Fruit fly (Drosophila melanogaster) whole organism, embryonic: ENCODE data around the gene IM33.

ENCODE experiments used
- Ada2b ChIP-seq: fragments of 200-800 bp; sonication (Bioruptor generic); IDR thresholded peaks from 2 replicates; pipeline ENCODE4 v1.3.6; 2022; ENCODE audit warnings: missing biosample characterization, missing genetic modification characterization
- Asciz ChIP-seq: fragments of 200-800 bp; sonication (Bioruptor generic); optimal IDR thresholded peaks from 2 replicates; lab custom pipeline; 2017; ENCODE audit warnings: missing biosample characterization, mild to moderate bottlenecking, missing genetic modification characterization, missing genetic modification reagents
- Bteb2 ChIP-seq: fragments of 200-800 bp; sonication (Bioruptor generic); optimal IDR thresholded peaks from 2 replicates; lab custom pipeline; 2016; ENCODE audit warnings: missing biosample characterization, missing genetic modification characterization
- CG12071 ChIP-seq: fragments of 200-800 bp; sonication (Bioruptor generic); optimal IDR thresholded peaks from 3 replicates; lab custom pipeline; 2018; ENCODE audit warnings: missing biosample characterization, mild to moderate bottlenecking, missing genetic modification characterization
- CG12744 ChIP-seq: fragments of 200-800 bp; sonication (Bioruptor generic); optimal IDR thresholded peaks from 2 replicates; lab custom pipeline; 2016; ENCODE audit warnings: missing biosample characterization, missing genetic modification characterization
- CG14014 ChIP-seq: fragments of 200-800 bp; sonication (Bioruptor generic); IDR thresholded peaks from 2 replicates; pipeline ENCODE4 v1.3.6; 2022; ENCODE audit warnings: missing biosample characterization, missing genetic modification characterization
- CG15073 ChIP-seq: fragments of 200-800 bp; sonication (Bioruptor generic); optimal IDR thresholded peaks from 2 replicates; lab custom pipeline; 2016; ENCODE audit warnings: missing biosample characterization, missing genetic modification characterization
- CG15269 ChIP-seq: fragments of 200-800 bp; sonication (Bioruptor generic); optimal IDR thresholded peaks from 2 replicates; lab custom pipeline; 2018; ENCODE audit warnings: missing biosample characterization, mild to moderate bottlenecking, missing genetic modification characterization, moderate library complexity
- CG1792 ChIP-seq: fragments of 200-800 bp; sonication (Bioruptor generic); optimal IDR thresholded peaks from 2 replicates; lab custom pipeline; 2016; ENCODE audit warnings: missing biosample characterization, missing genetic modification characterization
- CG18619 ChIP-seq: fragments of 200-800 bp; sonication (Bioruptor generic); optimal IDR thresholded peaks from 3 replicates; lab custom pipeline; 2017; ENCODE audit warnings: missing biosample characterization, mild to moderate bottlenecking, missing genetic modification characterization
- CG3847 ChIP-seq: fragments of 200-800 bp; sonication (Bioruptor generic); IDR thresholded peaks from 2 replicates; pipeline ENCODE4 v1.3.6; 2022; ENCODE audit warnings: missing biosample characterization, missing genetic modification characterization
- CG4404 ChIP-seq: fragments of 200-800 bp; sonication (Bioruptor generic); IDR thresholded peaks from 2 replicates; pipeline ENCODE4 v1.3.6; 2022; ENCODE audit warnings: missing biosample characterization, missing genetic modification characterization
- CG6813 ChIP-seq: fragments of 200-800 bp; sonication (Bioruptor generic); optimal IDR thresholded peaks from 2 replicates; lab custom pipeline; 2017; ENCODE audit warnings: missing biosample characterization, missing genetic modification characterization, mild to moderate bottlenecking, moderate library complexity, missing genetic modification reagents
- CG7357 ChIP-seq: fragments of 200-800 bp; sonication (Bioruptor generic); IDR thresholded peaks from 3 replicates; pipeline ENCODE4 v1.3.6; 2022; ENCODE audit warnings: missing biosample characterization, missing genetic modification characterization
- CG7372 ChIP-seq: fragments of 200-800 bp; sonication (Bioruptor generic); IDR thresholded peaks from 2 replicates; pipeline ENCODE4 v1.3.6; 2022; ENCODE audit warnings: missing biosample characterization, missing genetic modification characterization
- CG7987 ChIP-seq: fragments of 200-800 bp; sonication (Bioruptor generic); optimal IDR thresholded peaks from 2 replicates; lab custom pipeline; 2018; ENCODE audit warnings: missing biosample characterization, mild to moderate bottlenecking, missing genetic modification characterization, moderate library complexity
- CG9609 ChIP-seq: fragments of 200-800 bp; sonication (Bioruptor generic); optimal IDR thresholded peaks from 3 replicates; lab custom pipeline; 2016; ENCODE audit warnings: missing biosample characterization, missing genetic modification characterization
- Elba2 ChIP-seq: fragments of 200-800 bp; sonication (Bioruptor generic); optimal IDR thresholded peaks from 3 replicates; lab custom pipeline; 2016; ENCODE audit warnings: missing biosample characterization, missing genetic modification characterization
- Fer2 ChIP-seq: fragments of 200-800 bp; sonication (Bioruptor generic); optimal IDR thresholded peaks from 2 replicates; lab custom pipeline; 2018; ENCODE audit warnings: missing biosample characterization, mild to moderate bottlenecking, missing genetic modification characterization, moderate library complexity
- Fer3 ChIP-seq: fragments of 200-800 bp; sonication (Bioruptor generic); optimal IDR thresholded peaks from 2 replicates; lab custom pipeline; 2018; ENCODE audit warnings: missing biosample characterization, mild to moderate bottlenecking, missing genetic modification characterization, moderate library complexity
- H2.0 ChIP-seq: fragments of 200-800 bp; sonication (Bioruptor generic); IDR thresholded peaks from 2 replicates; pipeline ENCODE4 v1.3.6; 2022; ENCODE audit warnings: missing biosample characterization, missing genetic modification characterization
- HLH3B ChIP-seq: fragments of 200-800 bp; sonication (Bioruptor generic); IDR thresholded peaks from 2 replicates; pipeline ENCODE4 v1.3.6; 2022; ENCODE audit warnings: missing biosample characterization, missing genetic modification characterization
- Hand ChIP-seq: fragments of 200-800 bp; sonication (Bioruptor generic); optimal IDR thresholded peaks from 2 replicates; lab custom pipeline; 2017; ENCODE audit warnings: mild to moderate bottlenecking, missing biosample characterization, missing genetic modification reagents, missing genetic modification characterization
- Hey ChIP-seq: fragments of 200-800 bp; sonication (Bioruptor generic); optimal IDR thresholded peaks from 3 replicates; lab custom pipeline; 2018; ENCODE audit warnings: missing biosample characterization, mild to moderate bottlenecking, missing genetic modification characterization
- Hr78 ChIP-seq, 2 experiments: fragments of 200-800 bp in 1 of 2; fragments of >200 bp in 1 of 2; sonication (Bioruptor generic) in 1 of 2; optimal IDR thresholded peaks; 2 replicates each; lab custom pipeline; 2017 to 2019; ENCODE audit warnings: missing biosample characterization in 2 of 2, missing genetic modification characterization in 2 of 2, mild to moderate bottlenecking in 1 of 2, moderate library complexity in 1 of 2
- Mrtf ChIP-seq: fragments of 200-800 bp; sonication (Bioruptor generic); IDR thresholded peaks from 3 replicates; pipeline ENCODE4 v1.3.6; 2022; ENCODE audit warnings: missing biosample characterization, missing genetic modification characterization
- Neu2 ChIP-seq: fragments of 200-800 bp; sonication (Bioruptor generic); optimal IDR thresholded peaks from 3 replicates; lab custom pipeline; 2016; ENCODE audit warnings: missing biosample characterization, missing genetic modification characterization, borderline replicate concordance
- Oaz ChIP-seq: fragments of 200-800 bp; sonication (Bioruptor generic); IDR thresholded peaks from 2 replicates; pipeline ENCODE4 v1.3.6; 2022; ENCODE audit warnings: missing biosample characterization, missing genetic modification characterization
- Pdp1 ChIP-seq, 2 experiments: fragments of 200-800 bp; sonication (Bioruptor generic); optimal IDR thresholded peaks; 3 replicates each; lab custom pipeline; 2016; ENCODE audit warnings: missing biosample characterization in 2 of 2, missing genetic modification characterization in 2 of 2, mild to moderate bottlenecking in 1 of 2, moderate library complexity in 1 of 2
- Stat92E ChIP-seq, 3 experiments: fragments of >200 bp in 2 of 3; fragments of 200-800 bp in 1 of 3; sonication (Bioruptor generic) in 1 of 3; optimal IDR thresholded peaks; 2 replicates each; lab custom pipeline; 2017 to 2019; ENCODE audit warnings: missing biosample characterization in 3 of 3, missing genetic modification characterization in 3 of 3, mild to moderate bottlenecking in 1 of 3, moderate library complexity in 1 of 3
- ac ChIP-seq: fragments of 200-800 bp; sonication (Bioruptor generic); optimal IDR thresholded peaks from 3 replicates; lab custom pipeline; 2017; ENCODE audit warnings: missing biosample characterization, mild to moderate bottlenecking, missing genetic modification characterization
- bab2 ChIP-seq: fragments of 200-800 bp; sonication (Bioruptor generic); optimal IDR thresholded peaks from 2 replicates; lab custom pipeline; 2016; ENCODE audit warnings: missing biosample characterization, missing genetic modification characterization
- cg ChIP-seq: fragments of 200-800 bp; sonication (Bioruptor generic); optimal IDR thresholded peaks from 3 replicates; lab custom pipeline; 2019; ENCODE audit warnings: missing biosample characterization, mild to moderate bottlenecking, missing genetic modification characterization, moderate library complexity
- chif ChIP-seq, 2 experiments: fragments of 200-800 bp; sonication (Bioruptor generic); optimal IDR thresholded peaks; 3 replicates each; lab custom pipeline; 2016; ENCODE audit warnings: missing biosample characterization in 2 of 2, missing genetic modification characterization in 2 of 2
- corto ChIP-seq: fragments of 200-800 bp; sonication (Bioruptor generic); optimal IDR thresholded peaks from 2 replicates; lab custom pipeline; 2016; ENCODE audit warnings: missing biosample characterization, mild to moderate bottlenecking, missing genetic modification characterization, moderate library complexity
- crc ChIP-seq: fragments of 200-800 bp; sonication (Bioruptor generic); optimal IDR thresholded peaks from 2 replicates; lab custom pipeline; 2016; ENCODE audit warnings: missing biosample characterization, missing genetic modification characterization
- en ChIP-seq: fragments of 200-800 bp; sonication (Bioruptor generic); optimal IDR thresholded peaks from 2 replicates; lab custom pipeline; 2016; ENCODE audit warnings: missing biosample characterization, missing genetic modification characterization
- grn ChIP-seq: fragments of 200-800 bp; sonication (Bioruptor generic); optimal IDR thresholded peaks from 3 replicates; lab custom pipeline; 2017; ENCODE audit warnings: missing biosample characterization, missing genetic modification characterization
- ham ChIP-seq: fragments of 200-800 bp; sonication (Bioruptor generic); IDR thresholded peaks from 2 replicates; pipeline ENCODE4 v1.3.6; 2022; ENCODE audit warnings: missing biosample characterization, missing genetic modification characterization
- lbe ChIP-seq: fragments of 200-800 bp; sonication (Bioruptor generic); optimal IDR thresholded peaks from 2 replicates; lab custom pipeline; 2016; ENCODE audit warnings: missing biosample characterization, mild to moderate bottlenecking, missing genetic modification characterization
- run ChIP-seq: fragments of 200-800 bp; sonication (Bioruptor generic); optimal IDR thresholded peaks from 3 replicates; lab custom pipeline; 2018; ENCODE audit warnings: missing biosample characterization, mild to moderate bottlenecking, missing genetic modification characterization
- tap ChIP-seq: fragments of 200-800 bp; optimal IDR thresholded peaks from 3 replicates; lab custom pipeline; 2019; ENCODE audit warnings: missing biosample characterization, mild to moderate bottlenecking, missing genetic modification characterization, moderate library complexity
- tin ChIP-seq: fragments of 200-800 bp; sonication (Bioruptor generic); optimal IDR thresholded peaks from 3 replicates; lab custom pipeline; 2016; ENCODE audit warnings: missing biosample characterization, missing genetic modification characterization
- tio ChIP-seq: fragments of 200-800 bp; sonication (Bioruptor generic); optimal IDR thresholded peaks from 2 replicates; lab custom pipeline; 2017; ENCODE audit warnings: missing biosample characterization, missing genetic modification characterization, inconsistent platforms
- zen2 ChIP-seq: fragments of 200-800 bp; sonication (Bioruptor generic); IDR thresholded peaks from 3 replicates; pipeline ENCODE4 v1.3.6; 2022; ENCODE audit warnings: missing biosample characterization, missing genetic modification characterization; ENCODE audit not compliant: partially characterized antibody

IM33 gene

dm6 chr2L:3670481-3670880, 26.0 kb downstream of the IM33 start, which contains the start of gene Sfp24Bc:
Gene Sfp24Bc, minus strand, starts transcription at chr2L:3670581.
- TF ChIP-seq Pdp1 (GFP tag; optimal IDR thresholded peaks at IDR 0.05; lab: Kevin White, UChicago) (peak in 1 of 2 experiments; percentile 54), run (tag; lab: Kevin White, UChicago) (no peak)

- TF ChIP-seq CG7357, result no peak
- no peak for TF ChIP-seq grn (GFP tag; lab: Kevin White, UChicago)
- TF ChIP-seq tio (GFP tag; lab: Kevin White, UChicago), result no peak
- no peak for TF ChIP-seq ham (GFP tag; lab: Robert Waterston, UW)
- no peak for TF ChIP-seq tin (GFP tag; lab: Kevin White, UChicago)
- no peak for TF ChIP-seq CG12071 (GFP tag; lab: Kevin White, UChicago)
- TF ChIP-seq Fer2, result no peak
- TF ChIP-seq, all 482 proteins: peak for 0
Measured at dm6 chr2L:3669675-3670074, 26.8 kb downstream of the IM33 start, which contains the start of gene Sfp24Bb. Gene Sfp24Bb, minus strand, starts transcription at chr2L:3669775.

- no peak for TF ChIP-seq Fer3 (tag; lab: Kevin White, UChicago)
- no peak for TF ChIP-seq CG7357
- TF ChIP-seq Mrtf (GFP tag; lab: Robert Waterston, UW), result no peak
- TF ChIP-seq HLH3B (GFP tag; lab: Robert Waterston, UW), result no peak
- no peak for TF ChIP-seq Asciz
- TF ChIP-seq Hr78 (GFP tag; optimal IDR thresholded peaks at IDR 0.05; lab: Kevin White, UChicago), result no peak
- TF ChIP-seq, all 482 proteins: peak for 0
Measured at dm6 chr2L:3669034-3669433, 27.4 kb downstream of the IM33 start, which contains the start of gene Sfp24Bd. Gene Sfp24Bd, minus strand, starts transcription at chr2L:3669134.

- no peak for TF ChIP-seq crc
- no peak for TF ChIP-seq H2.0 (GFP tag; lab: Robert Waterston, UW)
- no peak for TF ChIP-seq chif (GFP tag; optimal IDR thresholded peaks at IDR 0.05; lab: Kevin White, UChicago)
- no peak for TF ChIP-seq en (GFP tag; lab: Kevin White, UChicago)
- TF ChIP-seq Ada2b, result no peak
- TF ChIP-seq lbe (GFP tag; lab: Kevin White, UChicago), result no peak
- no peak for TF ChIP-seq CG3847
- no peak for TF ChIP-seq CG14014 (GFP tag; lab: Robert Waterston, UW)
- TF ChIP-seq CG12744 (GFP tag; lab: Kevin White, UChicago), result no peak
- TF ChIP-seq Hand (GFP tag; lab: Kevin White, UChicago), result no peak
- no peak for TF ChIP-seq tap (tag; lab: Kevin White, UChicago)
- TF ChIP-seq CG18619, result no peak
- no peak for TF ChIP-seq CG9609 (GFP tag; lab: Kevin White, UChicago)
- TF ChIP-seq Bteb2 (GFP tag; lab: Kevin White, UChicago), result no peak
Measured at dm6 chr2L:3668451-3668850, 28.0 kb downstream of the IM33 start, which contains the start of gene Sfp24Ba. Gene Sfp24Ba, minus strand, starts transcription at chr2L:3668551.

- no peak for TF ChIP-seq CG7372
- TF ChIP-seq ac (GFP tag; lab: Kevin White, UChicago), result no peak
- no peak for TF ChIP-seq zen2 (GFP tag; lab: Robert Waterston, UW)
- no peak for TF ChIP-seq CG7987 (GFP tag; lab: Kevin White, UChicago)
- no peak for TF ChIP-seq Neu2
- no peak for TF ChIP-seq corto (GFP tag; lab: Kevin White, UChicago)
- no peak for TF ChIP-seq CG1792
- no peak for TF ChIP-seq Oaz (GFP tag; lab: Robert Waterston, UW)
- TF ChIP-seq CG15269 (tag; lab: Kevin White, UChicago), result no peak
- TF ChIP-seq Hey (tag; lab: Kevin White, UChicago), result no peak
- no peak for TF ChIP-seq CG4404 (GFP tag; lab: Robert Waterston, UW)
- TF ChIP-seq CG15073 (GFP tag; lab: Kevin White, UChicago), result no peak
- TF ChIP-seq CG6813 (GFP tag; lab: Kevin White, UChicago), result no peak
- no peak for TF ChIP-seq bab2 (GFP tag; lab: Kevin White, UChicago)
- peak; percentile 11 for TF ChIP-seq cg (GFP tag; lab: Kevin White, UChicago)
- no peak for TF ChIP-seq Stat92E (GFP tag; optimal IDR thresholded peaks at IDR 0.05; lab: Kevin White, UChicago)
- TF ChIP-seq Elba2, result no peak
Measured at dm6 chr2L:3662307-3662795, 34.1 kb downstream of the IM33 start, which contains the start of gene Drgx. Gene Drgx, plus strand, starts transcription at chr2L:3662745.
